Worm (Caenorhabditis elegans) whole organism, L2 larva: Measurements from ENCODE around the gene dop-3.

Experiments
- C34F6.9 ChIP-seq: fragments of 150-350 bp; optimal IDR thresholded peaks from 2 replicates; lab custom pipeline; 2014; ENCODE audit warnings: missing biosample characterization, missing genetic modification characterization
- F13H6.1 ChIP-seq: sonication (generic microtip); optimal IDR thresholded peaks from 2 replicates; lab custom pipeline; 2016; ENCODE audit warnings: missing genetic modification characterization, missing compliant biosample characterization
- R02D3.7 ChIP-seq: fragments of 150-350 bp; optimal IDR thresholded peaks from 2 replicates; lab custom pipeline; 2014; ENCODE audit warnings: missing biosample characterization, missing genetic modification characterization
- Y55F3AM.14 ChIP-seq: fragments of 200-800 bp; sonication (Bioruptor generic); optimal IDR thresholded peaks from 2 replicates; lab custom pipeline; 2018; ENCODE audit warnings: mild to moderate bottlenecking, missing genetic modification characterization, missing compliant biosample characterization
- ZK546.5 ChIP-seq: sonication (generic microtip); optimal IDR thresholded peaks from 2 replicates; lab custom pipeline; 2017; ENCODE audit warnings: missing biosample characterization, missing genetic modification characterization
- alr-1 ChIP-seq: fragments of 150-350 bp; optimal IDR thresholded peaks from 2 replicates; lab custom pipeline; 2014; ENCODE audit warnings: missing biosample characterization, missing genetic modification characterization
- aly-2 ChIP-seq: fragments of 150-350 bp; optimal IDR thresholded peaks from 2 replicates; lab custom pipeline; 2014; ENCODE audit warnings: missing biosample characterization, missing genetic modification characterization
- ama-1 ChIP-seq: fragments of 150-350 bp; optimal IDR thresholded peaks from 2 replicates; lab custom pipeline; 2018; ENCODE audit warnings: inconsistent platforms
- blmp-1 ChIP-seq: sonication (generic microtip); optimal IDR thresholded peaks from 2 replicates; lab custom pipeline; 2017; ENCODE audit warnings: missing genetic modification characterization, mild to moderate bottlenecking, missing compliant biosample characterization, antibody characterized with exemption, moderate library complexity; ENCODE audit not compliant: insufficient read depth
- crh-2 ChIP-seq: sonication (generic microtip); optimal IDR thresholded peaks from 2 replicates; lab custom pipeline; 2017; ENCODE audit warnings: missing biosample characterization, missing genetic modification characterization
- dmd-4 ChIP-seq: sonication (generic microtip); optimal IDR thresholded peaks from 2 replicates; lab custom pipeline; 2017; ENCODE audit warnings: missing biosample characterization, missing genetic modification characterization
- egl-27 ChIP-seq: sonication (generic microtip); optimal IDR thresholded peaks from 3 replicates; lab custom pipeline; 2017; ENCODE audit warnings: missing biosample characterization, missing genetic modification reagents, missing genetic modification characterization
- elt-3 ChIP-seq: sonication (generic microtip); optimal IDR thresholded peaks from 2 replicates; lab custom pipeline; 2017; ENCODE audit warnings: missing biosample characterization, missing genetic modification characterization
- fos-1 ChIP-seq: fragments of 150-350 bp; optimal IDR thresholded peaks from 2 replicates; lab custom pipeline; 2014; ENCODE audit warnings: missing biosample characterization, missing genetic modification characterization
- gmeb-1 ChIP-seq: fragments of 150-350 bp; optimal IDR thresholded peaks from 2 replicates; lab custom pipeline; 2014; ENCODE audit warnings: missing biosample characterization, missing genetic modification characterization
- lin-11 ChIP-seq: fragments of 150-350 bp; sonication (generic microtip); optimal IDR thresholded peaks from 2 replicates; lab custom pipeline; 2014; ENCODE audit warnings: missing biosample characterization, missing genetic modification characterization, inconsistent platforms, mixed read lengths
- lin-13 ChIP-seq: fragments of 150-350 bp; optimal IDR thresholded peaks from 2 replicates; lab custom pipeline; 2014; ENCODE audit warnings: missing biosample characterization, missing genetic modification reagents, missing genetic modification characterization
- lin-39 ChIP-seq: fragments of 150-350 bp; optimal IDR thresholded peaks from 2 replicates; lab custom pipeline; 2014; ENCODE audit warnings: missing biosample characterization, missing genetic modification reagents, missing genetic modification characterization
- lsy-2 ChIP-seq, 2 experiments: fragments of 150-350 bp in 1 of 2; sonication (generic microtip) in 1 of 2; optimal IDR thresholded peaks; 2 replicates each; lab custom pipeline; 2014 to 2017; ENCODE audit warnings: missing biosample characterization in 2 of 2, missing genetic modification characterization in 2 of 2
- mbf-1 ChIP-seq: sonication (generic microtip); optimal IDR thresholded peaks from 2 replicates; lab custom pipeline; 2017; ENCODE audit warnings: missing biosample characterization, missing genetic modification characterization
- mdl-1 ChIP-seq, 2 experiments: fragments of 150-350 bp in 1 of 2; sonication (generic microtip) in 1 of 2; optimal IDR thresholded peaks; 2 replicates each; lab custom pipeline; 2017; ENCODE audit warnings: missing biosample characterization in 2 of 2, missing genetic modification characterization in 2 of 2
- nhr-10 ChIP-seq: sonication (generic microtip); optimal IDR thresholded peaks from 2 replicates; lab custom pipeline; 2017; ENCODE audit warnings: missing biosample characterization, missing genetic modification characterization
- nhr-12 ChIP-seq: fragments of 150-350 bp; optimal IDR thresholded peaks from 2 replicates; lab custom pipeline; 2014; ENCODE audit warnings: missing biosample characterization, missing genetic modification characterization
- nhr-129 ChIP-seq: fragments of 150-350 bp; optimal IDR thresholded peaks from 2 replicates; lab custom pipeline; 2014; ENCODE audit warnings: missing biosample characterization, missing genetic modification characterization
- nhr-21 ChIP-seq: fragments of 150-350 bp; optimal IDR thresholded peaks from 2 replicates; lab custom pipeline; 2014; ENCODE audit warnings: missing biosample characterization, missing genetic modification characterization
- nhr-23 ChIP-seq: fragments of 150-350 bp; optimal IDR thresholded peaks from 2 replicates; lab custom pipeline; 2014; ENCODE audit warnings: missing biosample characterization, missing genetic modification reagents, missing genetic modification characterization
- nhr-237 ChIP-seq: fragments of 150-350 bp; optimal IDR thresholded peaks from 2 replicates; lab custom pipeline; 2014; ENCODE audit warnings: missing biosample characterization, missing genetic modification characterization
- nhr-25 ChIP-seq: fragments of 150-350 bp; sonication (generic microtip); optimal IDR thresholded peaks from 3 replicates; lab custom pipeline; 2014; ENCODE audit warnings: missing biosample characterization, missing genetic modification characterization
- nhr-6 ChIP-seq: fragments of 150-350 bp; optimal IDR thresholded peaks from 2 replicates; lab custom pipeline; 2014; ENCODE audit warnings: missing biosample characterization, missing genetic modification characterization
- nhr-77 ChIP-seq: fragments of 150-350 bp; optimal IDR thresholded peaks from 2 replicates; lab custom pipeline; 2014; ENCODE audit warnings: missing biosample characterization, missing genetic modification characterization
- peb-1 ChIP-seq: fragments of 150-350 bp; optimal IDR thresholded peaks from 2 replicates; lab custom pipeline; 2014; ENCODE audit warnings: missing biosample characterization, missing genetic modification characterization
- sem-4 ChIP-seq: fragments of 150-350 bp; optimal IDR thresholded peaks from 2 replicates; lab custom pipeline; 2014; ENCODE audit warnings: missing biosample characterization, missing genetic modification reagents, missing genetic modification characterization
- skn-1 ChIP-seq: sonication (generic microtip); optimal IDR thresholded peaks from 2 replicates; lab custom pipeline; 2017; ENCODE audit warnings: missing biosample characterization, missing genetic modification characterization
- sma-3 ChIP-seq: sonication (generic microtip); optimal IDR thresholded peaks from 2 replicates; lab custom pipeline; 2016; ENCODE audit warnings: missing genetic modification reagents, missing genetic modification characterization, missing compliant biosample characterization
- sma-9 ChIP-seq, 2 experiments: fragments of 150-350 bp in 1 of 2; sonication (generic microtip) in 1 of 2; optimal IDR thresholded peaks; 2 replicates each; lab custom pipeline; 2014 to 2016; ENCODE audit warnings: missing genetic modification characterization in 2 of 2, mild to moderate bottlenecking in 1 of 2, missing biosample characterization in 1 of 2, missing compliant biosample characterization in 1 of 2, missing genetic modification reagents in 1 of 2, moderate library complexity in 1 of 2
- snpc-4 ChIP-seq: fragments of 150-350 bp; optimal IDR thresholded peaks from 2 replicates; lab custom pipeline; 2014; ENCODE audit warnings: missing biosample characterization, missing genetic modification characterization
- unc-39 ChIP-seq: fragments of 150-350 bp; optimal IDR thresholded peaks from 2 replicates; lab custom pipeline; 2014; ENCODE audit warnings: missing biosample characterization, missing genetic modification characterization
- unc-55 ChIP-seq: fragments of 150-350 bp; sonication (generic microtip); optimal IDR thresholded peaks from 3 replicates; lab custom pipeline; 2014; ENCODE audit warnings: missing biosample characterization, missing genetic modification reagents, missing genetic modification characterization
- unc-62 ChIP-seq: fragments of 150-350 bp; optimal IDR thresholded peaks from 2 replicates; lab custom pipeline; 2014; ENCODE audit warnings: missing biosample characterization, missing genetic modification reagents, missing genetic modification characterization
- zag-1 ChIP-seq: fragments of 150-350 bp; optimal IDR thresholded peaks from 2 replicates; lab custom pipeline; 2014; ENCODE audit warnings: missing biosample characterization, missing genetic modification characterization
- ztf-1 ChIP-seq: fragments of 200-800 bp; sonication (Bioruptor generic); conservative IDR thresholded peaks from 2 replicates; pipeline ENCODE4 v1.3.6; 2022; ENCODE audit warnings: missing genetic modification characterization, missing compliant biosample characterization
- ztf-11 ChIP-seq: sonication (generic microtip); optimal IDR thresholded peaks from 2 replicates; lab custom pipeline; 2017; ENCODE audit warnings: missing biosample characterization, missing genetic modification characterization
- ztf-4 ChIP-seq: fragments of 150-350 bp; optimal IDR thresholded peaks from 2 replicates; lab custom pipeline; 2014; ENCODE audit warnings: missing biosample characterization, missing genetic modification characterization

dop-3 gene

ce11 chrX:6533038-6533437 lies 36.5 kb downstream of the dop-3 start:
- TF ChIP-seq nhr-25: no peak
- TF ChIP-seq fos-1 (tag; lab: Kevin White, UChicago): peak; percentile 1

- TF ChIP-seq alr-1 (tag; lab: Kevin White, UChicago) (no peak), lsy-2 (tag; optimal IDR thresholded peaks at IDR 0.05; lab: Kevin White, UChicago) (peak in 1 of 2 experiments; percentile 16), lin-13 (GFP tag; lab: Kevin White, UChicago) (no peak), blmp-1 (tag; lab: Kevin White, UChicago) (no peak), ztf-4 (tag; lab: Kevin White, UChicago) (no peak), R02D3.7 (no peak), ZK546.5 (tag; lab: Kevin White, UChicago) (no peak), nhr-129 (tag; lab: Kevin White, UChicago) (peak; percentile 96)
Observed at ce11 chrX:6531896-6532295, 37.6 kb downstream of the dop-3 start.

ce11 chrX:6530591-6530990 lies 38.9 kb downstream of the dop-3 start:
- TF ChIP-seq nhr-129 (tag; lab: Kevin White, UChicago): no peak
- TF ChIP-seq fos-1 (tag; lab: Kevin White, UChicago): peak; percentile 62

- TF ChIP-seq unc-39 (tag; lab: Kevin White, UChicago) (no peak), unc-55 (GFP tag; lab: Kevin White, UChicago) (no peak), snpc-4 (tag; lab: Kevin White, UChicago) (no peak), ztf-1 (no peak), lin-11 (tag; lab: Kevin White, UChicago) (no peak), lin-39 (no peak), lin-13 (GFP tag; lab: Kevin White, UChicago) (no peak), ztf-4 (tag; lab: Kevin White, UChicago) (no peak), gmeb-1 (tag; lab: Kevin White, UChicago) (no peak), Y55F3AM.14 (GFP tag; lab: Kevin White, UChicago) (no peak), sma-9 (GFP tag; optimal IDR thresholded peaks at IDR 0.05; lab: Kevin White, UChicago) (no peak), sma-9 (tag; optimal IDR thresholded peaks at IDR 0.05; lab: Kevin White, UChicago) (no peak)
Observed at ce11 chrX:6530046-6530445, 39.5 kb downstream of the dop-3 start, which contains the start of gene ceh-60. Gene ceh-60 (minus strand): TSS chrX:6530146.

ce11 chrX:6522634-6523070 lies 46.9 kb downstream of the dop-3 start:
- TF ChIP-seq C34F6.9 (tag; lab: Kevin White, UChicago) (no peak), lin-11 (tag; lab: Kevin White, UChicago) (no peak), blmp-1 (tag; lab: Kevin White, UChicago) (no peak), elt-3 (tag; lab: Kevin White, UChicago) (no peak), unc-55 (GFP tag; lab: Kevin White, UChicago) (no peak), aly-2 (tag; lab: Kevin White, UChicago) (no peak), snpc-4 (tag; lab: Kevin White, UChicago) (no peak), mbf-1 (tag; lab: Kevin White, UChicago) (no peak), dmd-4 (tag; lab: Kevin White, UChicago) (no peak), ztf-1 (no peak), sma-9 (GFP tag; optimal IDR thresholded peaks at IDR 0.05; lab: Kevin White, UChicago) (peak; percentile 30), sma-9 (tag; optimal IDR thresholded peaks at IDR 0.05; lab: Kevin White, UChicago) (no peak), mdl-1 (tag; optimal IDR thresholded peaks at IDR 0.05; lab: Kevin White, UChicago) (no peak), lin-13 (GFP tag; lab: Kevin White, UChicago) (no peak), skn-1 (tag; lab: Kevin White, UChicago) (no peak), ztf-4 (tag; lab: Kevin White, UChicago) (no peak), nhr-10 (tag; lab: Kevin White, UChicago) (no peak), fos-1 (tag; lab: Kevin White, UChicago) (peak; percentile 37), F13H6.1 (tag; lab: Kevin White, UChicago) (peak; percentile 49), sem-4 (tag; lab: Kevin White, UChicago) (no peak), peb-1 (tag; lab: Kevin White, UChicago) (no peak), ama-1 (lab: Kevin White, UChicago) (no peak), nhr-237 (tag; lab: Kevin White, UChicago) (no peak), sma-3 (GFP tag; lab: Kevin White, UChicago) (no peak), egl-27 (tag; lab: Kevin White, UChicago) (no peak), nhr-77 (tag; lab: Kevin White, UChicago) (no peak), nhr-23 (no peak), crh-2 (tag; lab: Kevin White, UChicago) (peak; percentile 22), gmeb-1 (tag; lab: Kevin White, UChicago) (peak; percentile 41), lin-39 (no peak), nhr-12 (no peak), ZK546.5 (tag; lab: Kevin White, UChicago) (no peak), zag-1 (tag; lab: Kevin White, UChicago) (no peak), ztf-11 (tag; lab: Kevin White, UChicago) (no peak), R02D3.7 (no peak), nhr-6 (tag; lab: Kevin White, UChicago) (no peak), nhr-21 (no peak), unc-62 (no peak)
